Worm (Caenorhabditis elegans): Measurements from ENCODE around the gene tsp-5.

Gene tsp-5

ce11 chrIV:13591645-13592044 lies at the start of gene tsp-5:
Gene tsp-5 (minus strand): TSS chrIV:13591745.
- no peak for TF ChIP-seq elt-1 (tag; optimal IDR thresholded peaks at IDR 0.05; ENCODE audit: borderline replicate concordance, insufficient read depth)
- no peak for TF ChIP-seq drap-1 (GFP tag; optimal IDR thresholded peaks at IDR 0.05)
- TF ChIP-seq ztf-11 (tag; optimal IDR thresholded peaks at IDR 0.05): no peak
- no peak for TF ChIP-seq mls-2 (tag; optimal IDR thresholded peaks at IDR 0.05)
- TF ChIP-seq tbx-8 (GFP tag; optimal IDR thresholded peaks at IDR 0.05): no peak
- no peak for TF ChIP-seq zip-8 (tag; optimal IDR thresholded peaks at IDR 0.05)
- TF ChIP-seq sptf-1 (tag; optimal IDR thresholded peaks at IDR 0.05): no peak
- no peak for TF ChIP-seq elt-3 (tag; optimal IDR thresholded peaks at IDR 0.05)
- no peak for TF ChIP-seq bed-3 (GFP tag; optimal IDR thresholded peaks at IDR 0.05)
- no peak for TF ChIP-seq mab-5 (tag; optimal IDR thresholded peaks at IDR 0.05)
- no peak for TF ChIP-seq ceh-83 (GFP tag; optimal IDR thresholded peaks at IDR 0.05)
- TF ChIP-seq flh-1 (GFP tag; optimal IDR thresholded peaks at IDR 0.05): no peak
- TF ChIP-seq ceh-43 (GFP tag; optimal IDR thresholded peaks at IDR 0.05): no peak
- no peak for TF ChIP-seq pha-4 (tag; optimal IDR thresholded peaks at IDR 0.05)
- TF ChIP-seq ham-2 (GFP tag; optimal IDR thresholded peaks at IDR 0.05): no peak
- TF ChIP-seq unc-39 (tag; optimal IDR thresholded peaks at IDR 0.05): no peak
- TF ChIP-seq nhr-12 (tag; optimal IDR thresholded peaks at IDR 0.05): no peak
- no peak for TF ChIP-seq nhr-76 (tag; optimal IDR thresholded peaks at IDR 0.05)
- no peak for TF ChIP-seq nhr-28 (tag; optimal IDR thresholded peaks at IDR 0.05)

- TF ChIP-seq zip-8 (tag; optimal IDR thresholded peaks at IDR 0.05) (no peak), ceh-39 (tag; optimal IDR thresholded peaks at IDR 0.05) (no peak), hlh-1 (tag; optimal IDR thresholded peaks at IDR 0.05) (no peak), lin-32 (GFP tag; optimal IDR thresholded peaks at IDR 0.05) (no peak), pha-4 (tag; optimal IDR thresholded peaks at IDR 0.05) (no peak), lsy-2 (tag; optimal IDR thresholded peaks at IDR 0.05) (no peak), sptf-1 (tag; optimal IDR thresholded peaks at IDR 0.05) (no peak), ztf-11 (tag; optimal IDR thresholded peaks at IDR 0.05) (no peak), blmp-1 (tag; optimal IDR thresholded peaks at IDR 0.05) (no peak), sem-2 (GFP tag; optimal IDR thresholded peaks at IDR 0.05) (no peak), ceh-83 (GFP tag; optimal IDR thresholded peaks at IDR 0.05) (no peak)
Measured at ce11 chrIV:13639027-13639426, 47.5 kb upstream of the tsp-5 start, which contains the start of gene ugt-22. Gene ugt-22 (plus strand): TSS chrIV:13639260.

- TF ChIP-seq M03D4.4 (tag; optimal IDR thresholded peaks at IDR 0.05): no peak
- TF ChIP-seq nhr-28 (tag; optimal IDR thresholded peaks at IDR 0.05): no peak
- no peak for TF ChIP-seq flh-1 (GFP tag; optimal IDR thresholded peaks at IDR 0.05)
- no peak for TF ChIP-seq lin-32 (GFP tag; optimal IDR thresholded peaks at IDR 0.05)
- TF ChIP-seq sptf-1 (tag; optimal IDR thresholded peaks at IDR 0.05): no peak
- TF ChIP-seq lin-13 (tag; optimal IDR thresholded peaks at IDR 0.05): no peak
- no peak for TF ChIP-seq nhr-12 (tag; optimal IDR thresholded peaks at IDR 0.05)
- no peak for TF ChIP-seq blmp-1 (tag; optimal IDR thresholded peaks at IDR 0.05)
- TF ChIP-seq unc-39 (tag; optimal IDR thresholded peaks at IDR 0.05): no peak
- TF ChIP-seq unc-62 (GFP tag; optimal IDR thresholded peaks at IDR 0.05): no peak
- no peak for TF ChIP-seq snpc-4 (tag; optimal IDR thresholded peaks at IDR 0.05)
- no peak for TF ChIP-seq unc-120 (tag; optimal IDR thresholded peaks at IDR 0.05; ENCODE audit: poor library complexity, severe bottlenecking)
- TF ChIP-seq nhr-237 (tag; optimal IDR thresholded peaks at IDR 0.05): no peak
- TF ChIP-seq bed-3 (GFP tag; optimal IDR thresholded peaks at IDR 0.05): no peak
- no peak for TF ChIP-seq drap-1 (GFP tag; optimal IDR thresholded peaks at IDR 0.05)
- no peak for TF ChIP-seq ceh-43 (GFP tag; optimal IDR thresholded peaks at IDR 0.05)
Measured at ce11 chrIV:13636975-13637374, 45.4 kb upstream of the tsp-5 start, which contains the start of gene C08F11.7. Gene C08F11.7 (plus strand): TSS chrIV:13637275.

- TF ChIP-seq lsy-2 (tag; optimal IDR thresholded peaks at IDR 0.05) (no peak), nhr-237 (tag; optimal IDR thresholded peaks at IDR 0.05) (no peak), blmp-1 (tag; optimal IDR thresholded peaks at IDR 0.05) (no peak), snpc-4 (tag; optimal IDR thresholded peaks at IDR 0.05) (no peak), lin-13 (tag; optimal IDR thresholded peaks at IDR 0.05) (no peak), mab-5 (tag; optimal IDR thresholded peaks at IDR 0.05) (no peak), unc-39 (tag; optimal IDR thresholded peaks at IDR 0.05) (no peak), bed-3 (GFP tag; optimal IDR thresholded peaks at IDR 0.05) (no peak), cnd-1 (tag; optimal IDR thresholded peaks at IDR 0.05) (no peak), tbx-8 (GFP tag; optimal IDR thresholded peaks at IDR 0.05) (no peak), M03D4.4 (tag; optimal IDR thresholded peaks at IDR 0.05) (no peak), flh-1 (GFP tag; optimal IDR thresholded peaks at IDR 0.05) (no peak), ceh-39 (tag; optimal IDR thresholded peaks at IDR 0.05) (no peak)
Measured at ce11 chrIV:13633165-13633564, 41.6 kb upstream of the tsp-5 start, which contains the start of gene fbxa-98. Gene fbxa-98 (plus strand): TSS chrIV:13633407.

Measured in whole organism, mixed stage, embryonic.